Fruit fly (Drosophila melanogaster) whole organism, pupa: ENCODE measurements around the gene CG43355.

Experiments used
- CG13204 ChIP-seq: fragments of 200-800 bp; sonication (Bioruptor generic); optimal IDR thresholded peaks from 2 replicates; lab custom pipeline; 2018; ENCODE audit warnings: missing biosample characterization, mild to moderate bottlenecking, missing genetic modification characterization, moderate library complexity
- D1 ChIP-seq: fragments of 200-800 bp; sonication (Bioruptor generic); optimal IDR thresholded peaks from 2 replicates; lab custom pipeline; 2018; ENCODE audit warnings: missing biosample characterization, mild to moderate bottlenecking, missing genetic modification characterization, moderate library complexity
- EcR ChIP-seq: fragments of 200-800 bp; sonication (Bioruptor generic); optimal IDR thresholded peaks from 3 replicates; lab custom pipeline; 2019; ENCODE audit warnings: missing biosample characterization, missing genetic modification characterization, mild to moderate bottlenecking, moderate library complexity, missing genetic modification reagents
- Pif1A ChIP-seq: fragments of 200-800 bp; sonication (Bioruptor generic); optimal IDR thresholded peaks from 3 replicates; lab custom pipeline; 2016; ENCODE audit warnings: missing biosample characterization, missing genetic modification characterization
- gl ChIP-seq: fragments of 200-800 bp; sonication (Bioruptor generic); optimal IDR thresholded peaks from 2 replicates; lab custom pipeline; 2018; ENCODE audit warnings: missing biosample characterization, mild to moderate bottlenecking, missing genetic modification characterization

DNA sequence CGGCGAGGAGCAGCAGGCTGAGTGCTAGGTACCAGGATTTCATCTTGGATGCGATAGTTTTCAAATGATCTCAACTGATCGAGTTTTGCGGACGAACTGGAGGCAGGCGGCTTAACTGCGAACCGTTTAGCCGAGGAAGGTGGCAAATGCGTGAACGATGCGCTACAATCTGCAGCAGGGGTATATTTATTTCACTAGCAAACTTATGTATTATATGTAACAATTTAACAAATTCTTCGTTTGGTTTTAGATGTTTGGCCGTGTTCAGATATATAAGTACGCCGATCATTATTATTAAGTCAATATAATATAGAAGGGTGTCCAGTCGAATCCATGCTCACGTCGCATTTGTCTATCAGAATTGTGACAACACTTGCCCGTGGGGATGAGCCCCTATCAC is 46.4 kb downstream of the CG43355 start, which contains the start of gene CG31706:
- no peak for TF ChIP-seq EcR (GFP tag; lab: Kevin White, UChicago)
- TF ChIP-seq D1 = no peak
- TF ChIP-seq gl (tag; lab: Kevin White, UChicago) = no peak
- TF ChIP-seq Pif1A (GFP tag; lab: Kevin White, UChicago) = no peak
- no peak for TF ChIP-seq CG13204 (GFP tag; lab: Kevin White, UChicago)
